Fruit fly (Drosophila melanogaster) whole organism, larva: ENCODE results near the gene CG42613.

Experiments
- noc ChIP-seq: fragments of 200-800 bp; sonication (Bioruptor generic); optimal IDR thresholded peaks from 3 replicates; lab custom pipeline; 2019; ENCODE audit warnings: missing biosample characterization, mild to moderate bottlenecking, missing genetic modification characterization, moderate library complexity

CG42613 gene

DNA sequence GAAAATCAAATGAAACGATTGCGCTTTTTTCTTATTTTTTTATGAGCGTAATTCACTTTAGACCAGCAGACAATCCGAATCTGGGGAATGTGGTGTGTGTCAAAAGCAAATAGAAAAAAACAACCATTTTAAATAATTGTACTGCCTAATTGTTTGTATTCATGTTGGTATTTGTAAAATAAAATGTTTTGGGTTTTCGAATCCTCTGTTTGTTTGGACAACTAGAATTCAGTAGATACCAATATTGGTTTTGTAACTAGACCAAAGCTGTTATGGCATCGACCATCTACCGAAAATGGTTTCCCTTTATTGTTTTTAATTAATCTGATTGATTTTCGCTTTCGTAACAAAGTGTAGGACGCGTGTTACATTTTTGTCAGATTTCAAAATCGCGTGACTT lies 81.9 kb downstream of the CG42613 start:
- TF ChIP-seq noc (tag; lab: Kevin White, UChicago) = no peak

DNA sequence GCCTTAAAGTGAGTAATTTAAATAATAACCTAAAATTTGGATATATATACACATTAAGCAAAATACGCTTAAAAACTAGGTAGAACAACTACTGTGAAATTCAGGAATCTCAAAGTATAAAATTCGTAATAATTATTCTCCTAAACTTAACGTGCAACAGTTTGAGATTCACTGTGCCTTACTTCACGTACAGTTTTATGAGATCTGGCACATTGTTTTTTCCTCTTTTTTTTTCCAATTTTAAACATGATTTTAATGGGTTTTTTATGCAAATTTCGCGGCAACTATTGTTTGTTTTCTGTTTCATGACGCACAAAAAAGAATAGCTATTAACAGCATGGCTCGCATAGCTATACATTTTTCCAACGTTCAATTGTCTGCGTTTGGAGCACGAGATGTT lies 82.9 kb downstream of the CG42613 start:
- no peak for TF ChIP-seq noc (tag; lab: Kevin White, UChicago)

DNA sequence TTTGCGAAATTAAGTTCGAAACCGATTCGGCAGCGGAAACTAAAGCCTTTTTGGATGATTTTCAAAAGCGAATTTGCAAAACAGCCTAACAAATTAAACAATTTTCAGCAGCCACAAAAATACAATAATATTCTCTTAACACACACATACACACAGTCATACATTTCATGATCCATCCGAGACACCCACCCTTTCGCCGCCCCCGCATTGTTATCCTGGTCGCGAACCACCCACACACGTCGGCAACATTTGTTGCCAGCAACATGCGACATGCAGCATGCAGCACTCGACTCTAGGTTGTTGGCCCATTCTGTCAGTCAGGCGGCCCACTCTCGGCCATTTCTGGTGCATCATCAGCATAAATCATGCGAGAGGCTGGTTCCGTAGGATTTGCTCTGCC lies 85.0 kb downstream of the CG42613 start:
- TF ChIP-seq noc (tag; lab: Kevin White, UChicago) = no peak

DNA sequence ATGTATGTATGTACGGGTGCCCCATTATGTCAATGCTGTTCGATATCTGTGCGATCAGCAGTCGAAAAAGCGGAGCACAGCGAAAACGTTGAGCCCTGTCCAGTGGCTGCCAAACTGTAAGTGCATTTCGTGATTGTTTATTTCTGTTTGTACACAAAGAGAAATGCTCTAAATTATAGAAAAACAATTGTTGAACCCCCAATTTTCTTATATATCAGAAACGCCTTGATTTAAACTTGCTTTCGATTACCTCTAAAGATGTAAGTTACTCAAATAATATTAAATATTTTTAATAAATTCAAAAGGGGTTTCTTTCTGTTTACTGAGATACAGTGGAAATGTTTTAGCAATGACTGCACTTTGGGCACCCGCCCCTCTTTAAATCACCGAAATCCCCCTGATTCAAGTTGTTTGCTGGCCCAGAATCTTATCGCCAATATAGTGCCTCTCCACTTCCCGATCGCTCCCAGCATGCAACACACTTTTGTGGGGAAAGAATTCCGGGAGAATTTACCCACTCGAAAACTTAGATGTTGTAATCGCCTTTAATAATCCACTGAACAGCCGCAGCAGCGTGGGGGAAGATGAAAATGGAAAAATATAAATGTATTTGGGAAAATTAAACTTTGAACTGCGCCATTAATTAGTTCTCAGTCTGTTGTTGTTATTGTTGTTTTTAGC lies 85.9 kb downstream of the CG42613 start:
- TF ChIP-seq noc (tag; lab: Kevin White, UChicago) = no peak

DNA sequence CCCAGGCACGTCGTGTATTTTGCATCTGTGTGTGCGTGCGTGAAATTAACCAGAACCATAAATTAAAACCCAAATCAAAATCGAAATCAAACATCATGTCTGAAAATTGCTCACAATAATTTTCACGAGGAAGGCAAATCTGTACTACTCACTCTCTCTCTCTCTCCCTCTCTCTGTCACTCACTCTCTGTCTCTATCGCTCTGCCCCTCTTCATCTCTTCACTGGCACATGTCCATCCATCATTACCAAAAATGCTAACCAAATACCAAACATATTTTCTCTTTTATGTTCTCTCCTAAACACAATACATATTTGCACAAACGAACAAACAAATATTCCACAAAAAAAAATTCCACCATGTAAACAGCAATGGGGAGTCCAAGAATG lies 86.4 kb downstream of the CG42613 start:
- no peak for TF ChIP-seq noc (tag; lab: Kevin White, UChicago)

DNA sequence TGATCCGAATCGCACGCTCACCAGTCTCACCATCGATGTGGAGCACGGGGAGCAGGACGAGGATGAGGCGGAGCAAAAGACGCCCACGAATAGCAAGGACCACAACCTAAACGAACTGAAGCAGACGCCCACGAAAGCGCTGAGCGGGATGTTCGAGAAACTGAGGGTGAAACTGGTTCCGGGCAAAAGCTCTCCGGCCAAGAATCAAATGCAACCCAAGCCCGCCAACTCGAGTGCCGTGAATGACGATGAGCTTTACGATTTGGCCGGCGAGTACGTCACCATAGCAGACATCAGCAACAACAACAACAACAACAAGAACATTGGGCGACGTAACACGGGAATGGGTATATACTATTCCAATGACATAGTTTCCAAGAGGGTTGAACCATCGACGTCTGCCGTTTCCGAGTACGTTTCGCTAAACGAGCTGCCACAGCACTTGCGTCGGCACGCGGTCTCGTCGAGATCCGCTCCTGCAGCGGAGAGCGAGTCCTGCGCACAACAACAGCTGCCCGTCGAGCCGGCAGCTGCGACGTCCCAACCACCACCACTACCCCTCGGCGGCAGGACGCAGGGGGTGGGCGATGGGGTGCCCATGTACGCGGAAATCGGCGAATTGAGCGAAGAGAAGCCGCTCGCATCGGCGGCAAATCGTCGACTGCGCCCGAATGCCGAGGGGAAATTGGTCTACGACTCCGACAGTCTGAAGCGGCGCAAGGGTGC lies 88.5 kb downstream of the CG42613 start:
- no peak for TF ChIP-seq noc (tag; lab: Kevin White, UChicago)

DNA sequence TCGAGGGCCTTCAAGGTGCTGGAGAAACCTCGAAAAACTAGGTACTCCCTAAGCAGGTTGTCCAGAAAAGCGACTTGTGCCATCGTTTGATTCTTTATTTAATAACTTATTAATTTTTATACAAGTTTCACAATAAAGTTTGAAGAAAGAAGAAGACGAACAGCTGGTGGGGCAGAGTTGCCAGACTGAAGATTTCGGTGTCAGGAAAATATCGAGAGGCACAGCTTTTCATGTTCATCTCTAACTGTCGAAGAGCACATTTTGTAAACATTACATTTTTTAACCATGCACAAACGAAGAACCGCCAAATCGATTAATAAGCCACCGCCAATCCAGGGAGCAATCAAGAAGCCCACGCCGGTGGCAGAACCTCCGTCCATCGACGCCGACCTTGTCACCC lies 94.9 kb downstream of the CG42613 start, which contains the start of the genes CG6005 and CG14286:
CG6005 (minus strand) TSS at position 169 of the 400 bp plus-strand sequence.
CG14286 (plus strand) TSS at position 231 of the 400 bp plus-strand sequence.
- TF ChIP-seq noc (tag; lab: Kevin White, UChicago) = no peak

DNA sequence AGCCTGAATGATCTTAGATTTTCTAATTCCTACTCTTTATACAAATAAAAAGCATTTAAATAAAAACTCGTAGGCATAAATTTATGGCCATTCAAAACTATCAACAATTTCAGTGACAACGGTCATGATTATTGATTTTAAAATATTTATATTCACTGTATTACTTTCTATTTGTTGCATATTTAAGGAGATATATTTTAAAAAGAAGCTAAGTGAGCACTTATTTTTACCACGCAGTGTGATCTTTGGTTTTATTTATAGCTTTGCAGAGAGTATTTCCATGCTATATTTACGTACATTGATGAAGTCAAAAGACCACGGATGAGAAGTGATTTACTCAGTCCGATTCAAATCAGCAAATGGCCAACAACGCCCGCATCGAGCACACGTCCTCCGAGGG lies 95.8 kb downstream of the CG42613 start, which contains the start of gene CG14285:
CG14285 (plus strand) TSS at position 339 of the 400 bp plus-strand sequence.
- no peak for TF ChIP-seq noc (tag; lab: Kevin White, UChicago)

DNA sequence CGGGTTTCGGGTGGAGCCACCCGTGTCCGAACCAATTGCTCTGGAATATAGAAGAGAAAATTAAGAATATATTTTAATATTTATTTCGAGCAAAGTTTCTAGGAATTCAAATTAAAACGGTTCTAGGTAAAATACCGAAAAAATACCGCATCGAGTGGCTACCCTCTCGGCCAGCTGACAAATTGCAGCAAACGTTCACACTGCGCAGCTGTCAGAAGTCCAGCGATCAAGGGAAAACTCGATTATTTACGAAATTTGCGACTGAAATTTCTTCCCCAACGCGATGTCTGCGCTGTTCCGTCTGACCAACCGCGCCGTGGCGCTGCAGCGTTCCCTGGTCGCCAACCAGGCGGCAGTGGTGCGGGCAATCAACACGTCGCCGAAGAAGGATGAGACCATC lies 98.2 kb downstream of the CG42613 start, which contains the start of gene NP15.6:
NP15.6 (plus strand) TSS at position 204 of the 400 bp plus-strand sequence.
- TF ChIP-seq noc (tag; lab: Kevin White, UChicago) = no peak
